Worm (Caenorhabditis elegans): ENCODE data around the gene mrpl-36.

DNA sequence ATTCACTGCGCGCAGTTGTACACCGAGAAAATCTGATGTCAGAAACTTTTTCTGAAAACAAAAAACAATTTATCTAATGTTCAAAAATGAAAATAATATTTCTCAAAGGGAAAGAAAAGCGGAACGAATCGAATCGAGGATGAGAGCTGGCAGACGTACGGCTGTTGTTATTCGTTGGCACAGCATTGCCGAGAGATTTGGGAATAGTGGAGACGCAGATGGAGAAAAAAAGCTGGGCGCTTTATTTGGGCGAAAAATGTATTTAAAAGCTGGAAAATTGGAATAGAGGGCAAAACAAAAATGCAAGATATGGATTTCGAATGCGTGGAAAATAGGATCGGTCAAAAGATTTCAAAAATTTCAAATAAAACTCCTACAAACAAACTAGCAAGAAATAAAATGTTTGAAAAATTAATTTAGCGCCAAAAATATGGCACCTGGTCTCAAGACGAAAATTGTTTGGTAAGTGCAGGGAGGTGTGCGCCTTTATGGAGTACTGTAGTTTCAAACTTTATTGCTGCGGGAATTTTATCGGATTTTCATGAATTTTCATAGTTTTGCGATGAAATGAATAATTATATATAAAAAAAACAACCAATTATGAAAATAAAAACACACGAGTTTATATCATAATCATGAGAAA, 11.3 kb upstream of the mrpl-36 start, which contains the start of gene gpdh-2:
- no peak for TF ChIP-seq snpc-4 (tag; optimal IDR thresholded peaks at IDR 0.05)
- TF ChIP-seq elt-1 (tag; optimal IDR thresholded peaks at IDR 0.05; ENCODE audit: borderline replicate concordance, insufficient read depth): no peak
- no peak for TF ChIP-seq drap-1 (GFP tag; optimal IDR thresholded peaks at IDR 0.05)

All from whole organism, mixed stage, embryonic.